Fruit fly (Drosophila melanogaster) whole organism, wandering third instar larva: ENCODE data around the gene CG1792.

ENCODE experiments used
- Abd-B ChIP-seq: fragments of >200 bp; optimal IDR thresholded peaks from 2 replicates; lab custom pipeline; 2017; ENCODE audit warnings: missing biosample characterization, missing genetic modification characterization
- CG32264 ChIP-seq: fragments of 200-800 bp; sonication (Bioruptor generic); optimal IDR thresholded peaks from 2 replicates; lab custom pipeline; 2016; ENCODE audit warnings: missing biosample characterization, missing genetic modification characterization
- CG9705 ChIP-seq: fragments of 200-800 bp; sonication (Bioruptor generic); optimal IDR thresholded peaks from 2 replicates; lab custom pipeline; 2018; ENCODE audit warnings: missing biosample characterization, mild to moderate bottlenecking, missing genetic modification characterization
- CrebA ChIP-seq: fragments of 200-800 bp; sonication (Bioruptor generic); optimal IDR thresholded peaks from 2 replicates; lab custom pipeline; 2016; ENCODE audit warnings: missing biosample characterization, mild to moderate bottlenecking, missing genetic modification characterization, borderline replicate concordance
- Dfd ChIP-seq: fragments of >200 bp; optimal IDR thresholded peaks from 2 replicates; lab custom pipeline; 2017; ENCODE audit warnings: missing biosample characterization, missing genetic modification characterization
- Dif ChIP-seq: fragments of 200-275, 200-300 bp; sonication (Bioruptor generic); optimal IDR thresholded peaks from 2 replicates; lab custom pipeline; 2018; ENCODE audit warnings: missing biosample characterization, missing genetic modification characterization; ENCODE audit not compliant: partially characterized antibody
- GATAd ChIP-seq: sonication (Bioruptor generic); optimal IDR thresholded peaks from 2 replicates; lab custom pipeline; 2016; ENCODE audit warnings: missing biosample characterization, missing genetic modification characterization
- HLH106 ChIP-seq: fragments of 200-800 bp; optimal IDR thresholded peaks from 3 replicates; lab custom pipeline; 2019; ENCODE audit warnings: missing biosample characterization, mild to moderate bottlenecking, missing genetic modification characterization, moderate library complexity
- Hnf4 ChIP-seq: fragments of 200-800 bp; sonication (Bioruptor generic); optimal IDR thresholded peaks from 2 replicates; lab custom pipeline; 2016; ENCODE audit warnings: missing biosample characterization, mild to moderate bottlenecking, missing genetic modification characterization
- Hr78 ChIP-seq: fragments of >200 bp; optimal IDR thresholded peaks from 2 replicates; lab custom pipeline; 2017; ENCODE audit warnings: missing biosample characterization, missing genetic modification characterization
- Hr83 ChIP-seq: fragments of 200-300 bp; sonication (Bioruptor generic); optimal IDR thresholded peaks from 2 replicates; lab custom pipeline; 2016; ENCODE audit warnings: missing biosample characterization, mild to moderate bottlenecking, missing genetic modification characterization, moderate library complexity; ENCODE audit not compliant: poor library complexity, severe bottlenecking
- Jra ChIP-seq: sonication (Bioruptor generic); optimal IDR thresholded peaks from 2 replicates; lab custom pipeline; 2016; ENCODE audit warnings: missing biosample characterization, missing genetic modification characterization
- Mio ChIP-seq: sonication (Bioruptor generic); optimal IDR thresholded peaks from 2 replicates; lab custom pipeline; 2016; ENCODE audit warnings: missing biosample characterization, missing genetic modification characterization
- Myc ChIP-seq: fragments of >200 bp; optimal IDR thresholded peaks from 2 replicates; lab custom pipeline; 2017
- N ChIP-seq: fragments of >200 bp; optimal IDR thresholded peaks from 2 replicates; lab custom pipeline; 2018; ENCODE audit warnings: missing biosample characterization, missing external identifiers, missing genetic modification characterization
- OdsH ChIP-seq: fragments of 200-800 bp; sonication (Bioruptor generic); optimal IDR thresholded peaks from 2 replicates; lab custom pipeline; 2016; ENCODE audit warnings: missing biosample characterization, mild to moderate bottlenecking, missing genetic modification characterization
- Rel ChIP-seq, 2 experiments: fragments of 200-800 bp; sonication (Bioruptor generic) in 1 of 2; optimal IDR thresholded peaks; 2 replicates in 1 of 2; 3 replicates in 1 of 2; lab custom pipeline; 2016 to 2019; ENCODE audit warnings: mild to moderate bottlenecking in 2 of 2, missing biosample characterization in 2 of 2, missing genetic modification characterization in 2 of 2, moderate library complexity in 1 of 2
- Sp1 ChIP-seq: fragments of 200-800 bp; sonication (Bioruptor generic); optimal IDR thresholded peaks from 3 replicates; lab custom pipeline; 2019; ENCODE audit warnings: missing biosample characterization, mild to moderate bottlenecking, missing genetic modification characterization, moderate library complexity
- Vsx2 ChIP-seq: fragments of 200-300, 225-300 bp; sonication (Bioruptor generic); optimal IDR thresholded peaks from 2 replicates; lab custom pipeline; 2018; ENCODE audit warnings: missing biosample characterization, missing genetic modification characterization; ENCODE audit not compliant: partially characterized antibody
- br ChIP-seq: fragments of 200-800 bp; sonication (Bioruptor generic); optimal IDR thresholded peaks from 2 replicates; lab custom pipeline; 2016; ENCODE audit warnings: missing biosample characterization, missing genetic modification characterization
- brk ChIP-seq: fragments of 200-800 bp; sonication (Bioruptor generic); optimal IDR thresholded peaks from 2 replicates; lab custom pipeline; 2016; ENCODE audit warnings: missing biosample characterization, mild to moderate bottlenecking, missing genetic modification characterization
- dl ChIP-seq, 2 experiments: fragments of 175-275, 200-275 bp in 1 of 2; fragments of 200-275 bp in 1 of 2; sonication (Bioruptor generic); optimal IDR thresholded peaks; lab custom pipeline; 2018; ENCODE audit warnings: mild to moderate bottlenecking in 2 of 2, missing biosample characterization in 2 of 2, missing genetic modification characterization in 2 of 2, moderate library complexity in 2 of 2; ENCODE audit not compliant: partially characterized antibody in 2 of 2, insufficient read depth in 1 of 2
- dmrt93B ChIP-seq: fragments of 200-800 bp; sonication (Bioruptor generic); optimal IDR thresholded peaks from 2 replicates; lab custom pipeline; 2018; ENCODE audit warnings: missing biosample characterization, mild to moderate bottlenecking, missing genetic modification characterization
- dsf ChIP-seq: sonication (Bioruptor generic); optimal IDR thresholded peaks from 2 replicates; lab custom pipeline; 2016; ENCODE audit warnings: missing biosample characterization, missing genetic modification characterization, borderline replicate concordance
- ey ChIP-seq: fragments of 200-800 bp; sonication (Bioruptor generic); optimal IDR thresholded peaks from 2 replicates; lab custom pipeline; 2016; ENCODE audit warnings: missing biosample characterization, missing genetic modification characterization
- foxo ChIP-seq, 2 experiments: fragments of 200-800 bp; sonication (Bioruptor generic); optimal IDR thresholded peaks; 2 replicates in 1 of 2; 3 replicates in 1 of 2; lab custom pipeline; 2016 to 2017; ENCODE audit warnings: missing biosample characterization in 2 of 2, missing genetic modification characterization in 2 of 2
- fru ChIP-seq: fragments of 200-800 bp; sonication (Bioruptor generic); optimal IDR thresholded peaks from 3 replicates; lab custom pipeline; 2016; ENCODE audit warnings: missing biosample characterization, mild to moderate bottlenecking, missing genetic modification characterization
- h ChIP-seq: fragments of 200-800 bp; sonication (Bioruptor generic); optimal IDR thresholded peaks from 3 replicates; lab custom pipeline; 2016; ENCODE audit warnings: missing biosample characterization, mild to moderate bottlenecking, missing genetic modification characterization
- jim ChIP-seq: fragments of 175-275, 200-325 bp; sonication (Bioruptor generic); optimal IDR thresholded peaks from 2 replicates; lab custom pipeline; 2016; ENCODE audit warnings: missing biosample characterization, mild to moderate bottlenecking, missing genetic modification characterization
- lola ChIP-seq: fragments of >200 bp; optimal IDR thresholded peaks from 2 replicates; lab custom pipeline; 2017; ENCODE audit warnings: missing biosample characterization, missing genetic modification characterization
- pan ChIP-seq: fragments of >200 bp; optimal IDR thresholded peaks from 2 replicates; lab custom pipeline; 2017
- psq ChIP-seq: fragments of 200-800 bp; sonication (Bioruptor generic); optimal IDR thresholded peaks from 3 replicates; lab custom pipeline; 2017; ENCODE audit warnings: missing biosample characterization, mild to moderate bottlenecking, missing genetic modification characterization, moderate library complexity
- rgr ChIP-seq: fragments of 200-800 bp; sonication (Bioruptor generic); optimal IDR thresholded peaks from 3 replicates; lab custom pipeline; 2016; ENCODE audit warnings: missing biosample characterization, mild to moderate bottlenecking, missing genetic modification characterization
- sage ChIP-seq: fragments of 200-800 bp; sonication (Bioruptor generic); optimal IDR thresholded peaks from 2 replicates; lab custom pipeline; 2016; ENCODE audit warnings: missing biosample characterization, mild to moderate bottlenecking, missing genetic modification characterization
- sv ChIP-seq: fragments of 200-800 bp; sonication (Bioruptor generic); optimal IDR thresholded peaks from 3 replicates; lab custom pipeline; 2016; ENCODE audit warnings: missing biosample characterization, missing genetic modification characterization
- tai ChIP-seq: sonication (Bioruptor generic); optimal IDR thresholded peaks from 2 replicates; lab custom pipeline; 2016; ENCODE audit warnings: missing biosample characterization, missing genetic modification characterization
- usp ChIP-seq: fragments of >200 bp; optimal IDR thresholded peaks from 2 replicates; lab custom pipeline; 2017; ENCODE audit warnings: missing biosample characterization, missing genetic modification characterization
- woc ChIP-seq: sonication (Bioruptor generic); optimal IDR thresholded peaks from 2 replicates; lab custom pipeline; 2016; ENCODE audit warnings: missing biosample characterization, mild to moderate bottlenecking, missing genetic modification characterization

The CG1792 gene

dm6 chr3R:31577351-31577750, 38.8 kb upstream of the CG1792 start:
- TF ChIP-seq Dfd (GFP tag; lab: Kevin White, UChicago) (peak; percentile 97), CG32264 (GFP tag; lab: Kevin White, UChicago) (no peak), Vsx2 (GFP tag; lab: Kevin White, UChicago) (no peak)

- no peak for TF ChIP-seq N (GFP tag; lab: Kevin White, UChicago)
- no peak for TF ChIP-seq psq (GFP tag; lab: Kevin White, UChicago)
- no peak for TF ChIP-seq Hr78
- no peak for TF ChIP-seq HLH106 (tag; lab: Kevin White, UChicago)
- no peak for TF ChIP-seq pan
- no peak for TF ChIP-seq jim (GFP tag; lab: Kevin White, UChicago)
- TF ChIP-seq br (GFP tag; lab: Kevin White, UChicago) = no peak
- no peak for TF ChIP-seq Rel (GFP tag; optimal IDR thresholded peaks at IDR 0.05; lab: Kevin White, UChicago)
- no peak for TF ChIP-seq Rel (tag; optimal IDR thresholded peaks at IDR 0.05; lab: Kevin White, UChicago)
- TF ChIP-seq Mio = no peak
- TF ChIP-seq fru = no peak
- TF ChIP-seq Dif = no peak
- TF ChIP-seq lola = no peak
- TF ChIP-seq OdsH = no peak
- TF ChIP-seq Vsx2 (GFP tag; lab: Kevin White, UChicago) = no peak
- no peak for TF ChIP-seq rgr (GFP tag; lab: Kevin White, UChicago)
- no peak for TF ChIP-seq ey (GFP tag; lab: Kevin White, UChicago)
- TF ChIP-seq Hnf4 = no peak
- no peak for TF ChIP-seq Jra (GFP tag; lab: Kevin White, UChicago)
Observed at dm6 chr3R:31580032-31580431, 36.1 kb upstream of the CG1792 start.

dm6 chr3R:31580586-31580994, 35.5 kb upstream of the CG1792 start, which contains the start of the genes pygo and rod:
Gene pygo, minus strand, starts transcription at chr3R:31580699.
Gene rod, plus strand, starts transcription at chr3R:31580951.
- TF ChIP-seq woc (GFP tag; lab: Kevin White, UChicago) = no peak
- no peak for TF ChIP-seq CG9705 (GFP tag; lab: Kevin White, UChicago)
- TF ChIP-seq Hr78 = no peak
- TF ChIP-seq Dif = no peak
- no peak for TF ChIP-seq psq (GFP tag; lab: Kevin White, UChicago)
- no peak for TF ChIP-seq tai (GFP tag; lab: Kevin White, UChicago)
- TF ChIP-seq HLH106 (tag; lab: Kevin White, UChicago) = no peak
- no peak for TF ChIP-seq sage (GFP tag; lab: Kevin White, UChicago)
- TF ChIP-seq sv (GFP tag; lab: Kevin White, UChicago) = no peak
- TF ChIP-seq lola = no peak
- TF ChIP-seq br (GFP tag; lab: Kevin White, UChicago) = no peak
- no peak for TF ChIP-seq dmrt93B
- TF ChIP-seq Hr83 (GFP tag; lab: Kevin White, UChicago) = no peak
- TF ChIP-seq CG32264 (GFP tag; lab: Kevin White, UChicago) = no peak
- TF ChIP-seq usp (GFP tag; lab: Kevin White, UChicago) = no peak
- no peak for TF ChIP-seq CrebA
- no peak for TF ChIP-seq GATAd (GFP tag; lab: Kevin White, UChicago)
- TF ChIP-seq h = no peak
- TF ChIP-seq Dfd (GFP tag; lab: Kevin White, UChicago) = no peak
- no peak for TF ChIP-seq fru

- TF ChIP-seq dmrt93B (peak; percentile 95), Jra (GFP tag; lab: Kevin White, UChicago) (no peak), sv (GFP tag; lab: Kevin White, UChicago) (peak; percentile 98), Rel (GFP tag; optimal IDR thresholded peaks at IDR 0.05; lab: Kevin White, UChicago) (peak; percentile 87), Rel (tag; optimal IDR thresholded peaks at IDR 0.05; lab: Kevin White, UChicago) (peak; percentile 92), tai (GFP tag; lab: Kevin White, UChicago) (no peak), CrebA (no peak), fru (peak; percentile 97), jim (GFP tag; lab: Kevin White, UChicago) (no peak), Hnf4 (no peak), lola (no peak), sage (GFP tag; lab: Kevin White, UChicago) (no peak), psq (GFP tag; lab: Kevin White, UChicago) (peak; percentile 97), brk (GFP tag; lab: Kevin White, UChicago) (no peak), Dif (no peak), woc (GFP tag; lab: Kevin White, UChicago) (no peak), ey (GFP tag; lab: Kevin White, UChicago) (peak; percentile 97), OdsH (peak; percentile 98), rgr (GFP tag; lab: Kevin White, UChicago) (peak; percentile 99), Hr78 (no peak), pan (no peak), dsf (GFP tag; lab: Kevin White, UChicago) (peak; percentile 96), HLH106 (tag; lab: Kevin White, UChicago) (peak; percentile 99), N (GFP tag; lab: Kevin White, UChicago) (no peak), Sp1 (GFP tag; lab: Kevin White, UChicago) (peak; percentile 99), GATAd (GFP tag; lab: Kevin White, UChicago) (peak; percentile 93), Dfd (GFP tag; lab: Kevin White, UChicago) (no peak), Hr83 (GFP tag; lab: Kevin White, UChicago) (peak; percentile 67), CG9705 (GFP tag; lab: Kevin White, UChicago) (peak; percentile 97), h (peak; percentile 97), dl (GFP tag; optimal IDR thresholded peaks at IDR 0.05; lab: Kevin White, UChicago; ENCODE audit: insufficient read depth in 1 of 2, partially characterized antibody in 2 of 2) (no peak), Vsx2 (GFP tag; lab: Kevin White, UChicago) (no peak), CG32264 (GFP tag; lab: Kevin White, UChicago) (peak; percentile 97), foxo (GFP tag; optimal IDR thresholded peaks at IDR 0.05; lab: Kevin White, UChicago) (peak; percentile 95 to 99), Abd-B (GFP tag; lab: Kevin White, UChicago) (no peak), Myc (no peak), br (GFP tag; lab: Kevin White, UChicago) (peak; percentile 99)
Observed at dm6 chr3R:31588374-31588773, 27.7 kb upstream of the CG1792 start, which contains the start of gene CG1635. Gene CG1635, plus strand, starts transcription at chr3R:31588673.
